Worm (Caenorhabditis elegans): ENCODE data around the gene tag-340.
A peak's percentile ranks its signal among the peaks of the same experiment; 100 is the strongest.

Gene tag-340

DNA sequence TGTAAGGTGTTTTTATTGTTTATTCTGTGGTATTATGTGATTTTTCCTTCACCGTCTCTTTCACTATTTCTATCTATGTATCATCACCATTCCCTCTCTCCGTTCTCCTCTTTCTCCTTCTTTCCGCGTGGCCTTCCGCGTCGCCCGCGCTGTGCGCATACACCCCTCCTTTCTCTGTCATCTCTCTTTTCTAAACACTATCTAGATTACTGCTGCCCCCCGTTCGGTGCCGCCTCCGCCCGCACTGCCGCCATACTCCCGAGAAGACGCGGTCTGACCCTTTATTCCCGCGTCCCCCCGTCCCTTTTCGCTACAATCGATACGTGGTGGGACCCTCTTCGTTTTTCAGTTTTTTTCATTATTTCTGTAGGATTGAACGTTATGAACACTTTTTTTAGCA, 48.3 kb downstream of the tag-340 start (continued):
- TF ChIP-seq ZK546.5 (tag; optimal IDR thresholded peaks at IDR 0.05) (no peak), Y105C5A.15 (GFP tag; IDR thresholded peaks at IDR 0.05) (no peak), daf-12 (tag; optimal IDR thresholded peaks at IDR 0.05) (no peak), dmd-6 (GFP tag; IDR thresholded peaks at IDR 0.05) (no peak), nhr-237 (tag; optimal IDR thresholded peaks at IDR 0.05) (no peak), lin-1 (GFP tag; IDR thresholded peaks at IDR 0.05) (no peak), ceh-82 (tag; optimal IDR thresholded peaks at IDR 0.05) (no peak), Y5F2A.4 (GFP tag; optimal IDR thresholded peaks at IDR 0.05) (no peak), dmd-8 (GFP tag; IDR thresholded peaks at IDR 0.05) (no peak), nhr-6 (tag; optimal IDR thresholded peaks at IDR 0.05) (no peak), mes-2 (tag; optimal IDR thresholded peaks at IDR 0.05; ENCODE audit: poor library complexity, severe bottlenecking) (peak; percentile 22), ZK337.2 (GFP tag; IDR thresholded peaks at IDR 0.05) (no peak), unc-39 (tag; optimal IDR thresholded peaks at IDR 0.05) (no peak), mxl-2 (GFP tag; conservative IDR thresholded peaks at IDR 0.05) (no peak), hlh-11 (tag; optimal IDR thresholded peaks at IDR 0.05) (peak; percentile 47), zip-11 (GFP tag; IDR thresholded peaks at IDR 0.05) (no peak), attf-4 (tag; optimal IDR thresholded peaks at IDR 0.05) (no peak), zfp-3 (GFP tag; conservative IDR thresholded peaks at IDR 0.05) (no peak), F49E8.2 (tag; optimal IDR thresholded peaks at IDR 0.05; ENCODE audit: borderline replicate concordance) (no peak), unc-130 (GFP tag; optimal IDR thresholded peaks at IDR 0.05) (no peak), cey-2 (tag; optimal IDR thresholded peaks at IDR 0.05; ENCODE audit: borderline replicate concordance, insufficient read depth) (no peak), pha-4 (GFP tag; IDR thresholded peaks at IDR 0.05) (0 out of 2 replicates have a peak, but pooled peaks have one; percentile 19), pha-4 (tag; optimal IDR thresholded peaks at IDR 0.05) (no peak), lin-38 (GFP tag; IDR thresholded peaks at IDR 0.05) (no peak), unc-62 (GFP tag; optimal IDR thresholded peaks at IDR 0.05 in 1 of 2) (no peak), unc-62 (tag; optimal IDR thresholded peaks at IDR 0.05) (no peak), nhr-76 (tag; optimal IDR thresholded peaks at IDR 0.05) (no peak), ceh-44 (GFP tag; IDR thresholded peaks at IDR 0.05) (no peak), T20F7.1 (GFP tag; optimal IDR thresholded peaks at IDR 0.05) (no peak), egl-27 (tag; optimal IDR thresholded peaks at IDR 0.05) (no peak), zip-2 (tag; optimal IDR thresholded peaks at IDR 0.05) (no peak), lin-29 (GFP tag; IDR thresholded peaks at IDR 0.05) (no peak), aha-1 (tag) (peak; percentile 97), lin-39 (tag; optimal IDR thresholded peaks at IDR 0.05) (no peak), F10B5.3 (tag; optimal IDR thresholded peaks at IDR 0.05) (no peak), lin-15B (tag; optimal IDR thresholded peaks at IDR 0.05) (no peak)

DNA sequence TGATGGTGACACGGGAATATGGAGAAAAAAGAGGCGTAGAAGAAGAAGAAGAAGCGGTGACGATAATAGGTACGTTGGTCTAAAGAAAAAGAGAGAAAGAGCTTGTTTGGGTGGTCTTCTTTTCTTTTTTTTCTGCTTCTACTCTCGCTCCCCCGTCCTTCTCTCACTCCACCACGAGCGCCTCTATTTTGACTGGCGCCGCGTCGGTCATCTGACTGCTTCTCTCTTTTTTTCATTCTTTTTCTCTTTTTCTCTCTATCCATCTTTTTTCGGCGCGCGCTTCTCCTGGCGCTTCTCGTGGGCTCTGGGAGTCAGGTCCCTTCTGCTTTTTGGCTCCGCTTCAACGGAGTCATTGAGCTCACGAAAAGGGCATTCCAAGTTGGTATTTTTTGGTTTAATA, 50.0 kb downstream of the tag-340 start:
- no peak for TF ChIP-seq lim-7 (GFP tag; IDR thresholded peaks at IDR 0.05)
- TF ChIP-seq mxl-2 (GFP tag; conservative IDR thresholded peaks at IDR 0.05) = no peak
- TF ChIP-seq lin-1 (GFP tag; IDR thresholded peaks at IDR 0.05) = no peak
- peak; percentile 54; the same call in 1 of the 2 replicates for TF ChIP-seq tra-1 (GFP tag; IDR thresholded peaks at IDR 0.05)
- no peak for TF ChIP-seq lin-39 (tag; optimal IDR thresholded peaks at IDR 0.05)
- TF ChIP-seq hlh-30 (tag; optimal IDR thresholded peaks at IDR 0.05; ENCODE audit: insufficient read depth) = peak; percentile 97
- no peak for TF ChIP-seq T26A8.4 (GFP tag; IDR thresholded peaks at IDR 0.05)
- TF ChIP-seq hlh-11 (tag; optimal IDR thresholded peaks at IDR 0.05) = peak; percentile 58
- no peak for TF ChIP-seq dmd-6 (GFP tag; IDR thresholded peaks at IDR 0.05)
- TF ChIP-seq mdt-29 (GFP tag; IDR thresholded peaks at IDR 0.05) = no peak
- no peak for TF ChIP-seq nhr-25 (tag; optimal IDR thresholded peaks at IDR 0.05; ENCODE audit: borderline replicate concordance, insufficient read depth)
- TF ChIP-seq F10B5.3 (tag; optimal IDR thresholded peaks at IDR 0.05) = no peak
- TF ChIP-seq zip-11 (GFP tag; IDR thresholded peaks at IDR 0.05) = no peak
- no peak for TF ChIP-seq T20F7.1 (GFP tag; optimal IDR thresholded peaks at IDR 0.05)
- no peak for TF ChIP-seq nhr-102 (tag; optimal IDR thresholded peaks at IDR 0.05)
- TF ChIP-seq hmg-1.1 (GFP tag; IDR thresholded peaks at IDR 0.05) = peak; percentile 68
- TF ChIP-seq nhr-6 (tag; optimal IDR thresholded peaks at IDR 0.05) = no peak
- peak; percentile 64 for TF ChIP-seq madf-9 (GFP tag; conservative IDR thresholded peaks at IDR 0.05)
- TF ChIP-seq lir-3 (tag; optimal IDR thresholded peaks at IDR 0.05) = no peak
- no peak for TF ChIP-seq nhr-111 (GFP tag; optimal IDR thresholded peaks at IDR 0.05)
- TF ChIP-seq nhr-28 (tag; optimal IDR thresholded peaks at IDR 0.05) = no peak
- TF ChIP-seq hif-1 (tag; optimal IDR thresholded peaks at IDR 0.05) = peak in 1 of 2 experiments; percentile 62
- 0 out of 2 replicates have a peak, but pooled peaks have one; percentile 25 for TF ChIP-seq ctbp-1 (GFP tag; IDR thresholded peaks at IDR 0.05)
- no peak for TF ChIP-seq skn-1 (tag; optimal IDR thresholded peaks at IDR 0.05)
